Fruit fly (Drosophila melanogaster) whole organism, wandering third instar larva: ENCODE results near the gene eRF1.

Source experiments
- Abd-B ChIP-seq: fragments of >200 bp; optimal IDR thresholded peaks from 2 replicates; lab custom pipeline; 2017; ENCODE audit warnings: missing biosample characterization, missing genetic modification characterization
- CG32264 ChIP-seq: fragments of 200-800 bp; sonication (Bioruptor generic); optimal IDR thresholded peaks from 2 replicates; lab custom pipeline; 2016; ENCODE audit warnings: missing biosample characterization, missing genetic modification characterization
- CG9705 ChIP-seq: fragments of 200-800 bp; sonication (Bioruptor generic); optimal IDR thresholded peaks from 2 replicates; lab custom pipeline; 2018; ENCODE audit warnings: missing biosample characterization, mild to moderate bottlenecking, missing genetic modification characterization
- CrebA ChIP-seq: fragments of 200-800 bp; sonication (Bioruptor generic); optimal IDR thresholded peaks from 2 replicates; lab custom pipeline; 2016; ENCODE audit warnings: missing biosample characterization, mild to moderate bottlenecking, missing genetic modification characterization, borderline replicate concordance
- Dfd ChIP-seq: fragments of >200 bp; optimal IDR thresholded peaks from 2 replicates; lab custom pipeline; 2017; ENCODE audit warnings: missing biosample characterization, missing genetic modification characterization
- Dif ChIP-seq: fragments of 200-275, 200-300 bp; sonication (Bioruptor generic); optimal IDR thresholded peaks from 2 replicates; lab custom pipeline; 2018; ENCODE audit warnings: missing biosample characterization, missing genetic modification characterization; ENCODE audit not compliant: partially characterized antibody
- GATAd ChIP-seq: sonication (Bioruptor generic); optimal IDR thresholded peaks from 2 replicates; lab custom pipeline; 2016; ENCODE audit warnings: missing biosample characterization, missing genetic modification characterization
- HLH106 ChIP-seq: fragments of 200-800 bp; optimal IDR thresholded peaks from 3 replicates; lab custom pipeline; 2019; ENCODE audit warnings: missing biosample characterization, mild to moderate bottlenecking, missing genetic modification characterization, moderate library complexity
- Hnf4 ChIP-seq: fragments of 200-800 bp; sonication (Bioruptor generic); optimal IDR thresholded peaks from 2 replicates; lab custom pipeline; 2016; ENCODE audit warnings: missing biosample characterization, mild to moderate bottlenecking, missing genetic modification characterization
- Hr78 ChIP-seq: fragments of >200 bp; optimal IDR thresholded peaks from 2 replicates; lab custom pipeline; 2017; ENCODE audit warnings: missing biosample characterization, missing genetic modification characterization
- Hr83 ChIP-seq: fragments of 200-300 bp; sonication (Bioruptor generic); optimal IDR thresholded peaks from 2 replicates; lab custom pipeline; 2016; ENCODE audit warnings: missing biosample characterization, mild to moderate bottlenecking, missing genetic modification characterization, moderate library complexity; ENCODE audit not compliant: poor library complexity, severe bottlenecking
- Jra ChIP-seq: sonication (Bioruptor generic); optimal IDR thresholded peaks from 2 replicates; lab custom pipeline; 2016; ENCODE audit warnings: missing biosample characterization, missing genetic modification characterization
- Mio ChIP-seq: sonication (Bioruptor generic); optimal IDR thresholded peaks from 2 replicates; lab custom pipeline; 2016; ENCODE audit warnings: missing biosample characterization, missing genetic modification characterization
- Myc ChIP-seq: fragments of >200 bp; optimal IDR thresholded peaks from 2 replicates; lab custom pipeline; 2017
- N ChIP-seq: fragments of >200 bp; optimal IDR thresholded peaks from 2 replicates; lab custom pipeline; 2018; ENCODE audit warnings: missing biosample characterization, missing external identifiers, missing genetic modification characterization
- OdsH ChIP-seq: fragments of 200-800 bp; sonication (Bioruptor generic); optimal IDR thresholded peaks from 2 replicates; lab custom pipeline; 2016; ENCODE audit warnings: missing biosample characterization, mild to moderate bottlenecking, missing genetic modification characterization
- Rel ChIP-seq, 2 experiments: fragments of 200-800 bp; sonication (Bioruptor generic) in 1 of 2; optimal IDR thresholded peaks; 2 replicates in 1 of 2; 3 replicates in 1 of 2; lab custom pipeline; 2016 to 2019; ENCODE audit warnings: mild to moderate bottlenecking in 2 of 2, missing biosample characterization in 2 of 2, missing genetic modification characterization in 2 of 2, moderate library complexity in 1 of 2
- Sp1 ChIP-seq: fragments of 200-800 bp; sonication (Bioruptor generic); optimal IDR thresholded peaks from 3 replicates; lab custom pipeline; 2019; ENCODE audit warnings: missing biosample characterization, mild to moderate bottlenecking, missing genetic modification characterization, moderate library complexity
- Vsx2 ChIP-seq: fragments of 200-300, 225-300 bp; sonication (Bioruptor generic); optimal IDR thresholded peaks from 2 replicates; lab custom pipeline; 2018; ENCODE audit warnings: missing biosample characterization, missing genetic modification characterization; ENCODE audit not compliant: partially characterized antibody
- br ChIP-seq: fragments of 200-800 bp; sonication (Bioruptor generic); optimal IDR thresholded peaks from 2 replicates; lab custom pipeline; 2016; ENCODE audit warnings: missing biosample characterization, missing genetic modification characterization
- brk ChIP-seq: fragments of 200-800 bp; sonication (Bioruptor generic); optimal IDR thresholded peaks from 2 replicates; lab custom pipeline; 2016; ENCODE audit warnings: missing biosample characterization, mild to moderate bottlenecking, missing genetic modification characterization
- dl ChIP-seq, 2 experiments: fragments of 175-275, 200-275 bp in 1 of 2; fragments of 200-275 bp in 1 of 2; sonication (Bioruptor generic); optimal IDR thresholded peaks; lab custom pipeline; 2018; ENCODE audit warnings: mild to moderate bottlenecking in 2 of 2, missing biosample characterization in 2 of 2, missing genetic modification characterization in 2 of 2, moderate library complexity in 2 of 2; ENCODE audit not compliant: partially characterized antibody in 2 of 2, insufficient read depth in 1 of 2
- dmrt93B ChIP-seq: fragments of 200-800 bp; sonication (Bioruptor generic); optimal IDR thresholded peaks from 2 replicates; lab custom pipeline; 2018; ENCODE audit warnings: missing biosample characterization, mild to moderate bottlenecking, missing genetic modification characterization
- dsf ChIP-seq: sonication (Bioruptor generic); optimal IDR thresholded peaks from 2 replicates; lab custom pipeline; 2016; ENCODE audit warnings: missing biosample characterization, missing genetic modification characterization, borderline replicate concordance
- ey ChIP-seq: fragments of 200-800 bp; sonication (Bioruptor generic); optimal IDR thresholded peaks from 2 replicates; lab custom pipeline; 2016; ENCODE audit warnings: missing biosample characterization, missing genetic modification characterization
- foxo ChIP-seq, 2 experiments: fragments of 200-800 bp; sonication (Bioruptor generic); optimal IDR thresholded peaks; 2 replicates in 1 of 2; 3 replicates in 1 of 2; lab custom pipeline; 2016 to 2017; ENCODE audit warnings: missing biosample characterization in 2 of 2, missing genetic modification characterization in 2 of 2
- fru ChIP-seq: fragments of 200-800 bp; sonication (Bioruptor generic); optimal IDR thresholded peaks from 3 replicates; lab custom pipeline; 2016; ENCODE audit warnings: missing biosample characterization, mild to moderate bottlenecking, missing genetic modification characterization
- h ChIP-seq: fragments of 200-800 bp; sonication (Bioruptor generic); optimal IDR thresholded peaks from 3 replicates; lab custom pipeline; 2016; ENCODE audit warnings: missing biosample characterization, mild to moderate bottlenecking, missing genetic modification characterization
- jim ChIP-seq: fragments of 175-275, 200-325 bp; sonication (Bioruptor generic); optimal IDR thresholded peaks from 2 replicates; lab custom pipeline; 2016; ENCODE audit warnings: missing biosample characterization, mild to moderate bottlenecking, missing genetic modification characterization
- lola ChIP-seq: fragments of >200 bp; optimal IDR thresholded peaks from 2 replicates; lab custom pipeline; 2017; ENCODE audit warnings: missing biosample characterization, missing genetic modification characterization
- pan ChIP-seq: fragments of >200 bp; optimal IDR thresholded peaks from 2 replicates; lab custom pipeline; 2017
- psq ChIP-seq: fragments of 200-800 bp; sonication (Bioruptor generic); optimal IDR thresholded peaks from 3 replicates; lab custom pipeline; 2017; ENCODE audit warnings: missing biosample characterization, mild to moderate bottlenecking, missing genetic modification characterization, moderate library complexity
- rgr ChIP-seq: fragments of 200-800 bp; sonication (Bioruptor generic); optimal IDR thresholded peaks from 3 replicates; lab custom pipeline; 2016; ENCODE audit warnings: missing biosample characterization, mild to moderate bottlenecking, missing genetic modification characterization
- sage ChIP-seq: fragments of 200-800 bp; sonication (Bioruptor generic); optimal IDR thresholded peaks from 2 replicates; lab custom pipeline; 2016; ENCODE audit warnings: missing biosample characterization, mild to moderate bottlenecking, missing genetic modification characterization
- sv ChIP-seq: fragments of 200-800 bp; sonication (Bioruptor generic); optimal IDR thresholded peaks from 3 replicates; lab custom pipeline; 2016; ENCODE audit warnings: missing biosample characterization, missing genetic modification characterization
- tai ChIP-seq: sonication (Bioruptor generic); optimal IDR thresholded peaks from 2 replicates; lab custom pipeline; 2016; ENCODE audit warnings: missing biosample characterization, missing genetic modification characterization
- usp ChIP-seq: fragments of >200 bp; optimal IDR thresholded peaks from 2 replicates; lab custom pipeline; 2017; ENCODE audit warnings: missing biosample characterization, missing genetic modification characterization
- woc ChIP-seq: sonication (Bioruptor generic); optimal IDR thresholded peaks from 2 replicates; lab custom pipeline; 2016; ENCODE audit warnings: missing biosample characterization, mild to moderate bottlenecking, missing genetic modification characterization

eRF1 gene

DNA sequence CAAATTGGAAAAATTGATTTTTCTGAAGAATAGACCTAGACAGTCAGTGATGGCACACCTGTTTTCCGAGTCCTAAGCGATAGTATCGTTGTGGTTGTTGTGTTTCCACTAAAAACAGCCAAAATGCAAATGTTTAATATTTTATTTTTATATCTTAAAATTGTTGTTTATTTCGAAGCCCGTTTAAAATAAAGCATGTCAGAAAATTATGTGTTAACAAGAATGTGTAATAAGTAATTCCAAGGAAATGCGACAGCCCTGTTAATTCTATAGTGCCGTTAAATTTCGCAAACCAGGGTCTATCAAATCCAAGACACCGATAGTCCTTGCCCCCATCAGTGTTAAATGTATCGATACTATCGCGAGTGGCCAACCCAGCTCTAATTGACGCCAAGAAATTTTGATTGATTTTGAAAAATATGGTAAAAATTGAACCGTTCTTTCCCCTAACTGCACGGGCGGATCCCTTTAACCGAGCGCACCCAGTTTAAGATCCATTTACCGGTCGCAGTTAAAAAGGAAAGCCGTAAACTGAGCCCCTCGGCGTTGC is 46.0 kb upstream of the eRF1 start, which contains the start of gene Pex23:
Gene Pex23 (minus strand): TSS at position 61 of the 550 bp plus-strand sequence.
- TF ChIP-seq N (GFP tag; lab: Kevin White, UChicago) (no peak), Hnf4 (GFP tag; lab: Kevin White, UChicago) (no peak), fru (GFP tag; lab: Kevin White, UChicago) (peak; percentile 87), tai (GFP tag; lab: Kevin White, UChicago) (no peak), Dif (no peak), Sp1 (GFP tag; lab: Kevin White, UChicago) (peak; percentile 58), h (GFP tag; lab: Kevin White, UChicago) (peak; percentile 86), sage (GFP tag; lab: Kevin White, UChicago) (peak; percentile 45), CG32264 (GFP tag; lab: Kevin White, UChicago) (no peak), jim (GFP tag; lab: Kevin White, UChicago) (no peak), CrebA (GFP tag; lab: Kevin White, UChicago) (no peak), lola (GFP tag; lab: Kevin White, UChicago) (no peak), Vsx2 (GFP tag; lab: Kevin White, UChicago) (no peak), dsf (GFP tag; lab: Kevin White, UChicago) (peak; percentile 84), Mio (GFP tag; lab: Kevin White, UChicago) (no peak), HLH106 (tag; lab: Kevin White, UChicago) (peak; percentile 78), Jra (peak; percentile 84), dl (GFP tag; optimal IDR thresholded peaks at IDR 0.05; lab: Kevin White, UChicago; ENCODE audit: insufficient read depth in 1 of 2, partially characterized antibody in 2 of 2) (no peak), Abd-B (GFP tag; lab: Kevin White, UChicago) (no peak), GATAd (GFP tag; lab: Kevin White, UChicago) (peak; percentile 70), Rel (GFP tag; optimal IDR thresholded peaks at IDR 0.05; lab: Kevin White, UChicago) (no peak), Rel (tag; optimal IDR thresholded peaks at IDR 0.05; lab: Kevin White, UChicago) (peak; percentile 32), Hr83 (GFP tag; lab: Kevin White, UChicago) (peak; percentile 68), Hr78 (no peak), Dfd (GFP tag; lab: Kevin White, UChicago) (no peak), dmrt93B (GFP tag; lab: Kevin White, UChicago) (no peak), br (GFP tag; lab: Kevin White, UChicago) (no peak), usp (GFP tag; lab: Kevin White, UChicago) (no peak), brk (GFP tag; lab: Kevin White, UChicago) (no peak), psq (peak; percentile 69), Myc (lab: Kevin White, UChicago) (peak; percentile 26), ey (GFP tag; lab: Kevin White, UChicago) (peak; percentile 82), foxo (GFP tag; optimal IDR thresholded peaks at IDR 0.05; lab: Kevin White, UChicago) (peak in 1 of 2 experiments; percentile 84), sv (GFP tag; lab: Kevin White, UChicago) (peak; percentile 83), CG9705 (GFP tag; lab: Kevin White, UChicago) (peak; percentile 58), woc (GFP tag; lab: Kevin White, UChicago) (peak; percentile 72), rgr (peak; percentile 85), OdsH (peak; percentile 67), pan (no peak)

dm6 chr3L:20306142-20306541 is 42.0 kb upstream of the eRF1 start, which contains the start of gene CG32225:
Gene CG32225 (minus strand): TSS chr3L:20306283.
- TF ChIP-seq tai (GFP tag; lab: Kevin White, UChicago) (no peak), dl (GFP tag; optimal IDR thresholded peaks at IDR 0.05; lab: Kevin White, UChicago; ENCODE audit: insufficient read depth in 1 of 2, partially characterized antibody in 2 of 2) (no peak), psq (no peak), Mio (GFP tag; lab: Kevin White, UChicago) (no peak), Abd-B (GFP tag; lab: Kevin White, UChicago) (no peak), Hnf4 (GFP tag; lab: Kevin White, UChicago) (no peak), Myc (lab: Kevin White, UChicago) (no peak), OdsH (no peak), usp (GFP tag; lab: Kevin White, UChicago) (no peak), GATAd (GFP tag; lab: Kevin White, UChicago) (no peak), rgr (no peak), dsf (GFP tag; lab: Kevin White, UChicago) (no peak), CrebA (GFP tag; lab: Kevin White, UChicago) (no peak), brk (GFP tag; lab: Kevin White, UChicago) (no peak), Dif (no peak), br (GFP tag; lab: Kevin White, UChicago) (no peak), Hr83 (GFP tag; lab: Kevin White, UChicago) (no peak), ey (GFP tag; lab: Kevin White, UChicago) (no peak)
